Worm (Caenorhabditis elegans): ENCODE results near the gene Y67D8B.2.
A peak's percentile ranks its signal among the peaks of the same experiment; 100 is the strongest.

The Y67D8B.2 gene

ce11 chrIV:3213426-3213825 lies 22.1 kb upstream of the Y67D8B.2 start, which contains the start of gene slmp-1 (continued):
- TF ChIP-seq tlf-1 (GFP tag; optimal IDR thresholded peaks at IDR 0.05) (no peak), snpc-3.4 (tag; optimal IDR thresholded peaks at IDR 0.05) (no peak), T07F8.4 (tag; optimal IDR thresholded peaks at IDR 0.05) (no peak), K11D2.4 (GFP tag; IDR thresholded peaks at IDR 0.05) (no peak), hsf-1 (GFP tag; IDR thresholded peaks at IDR 0.05) (no peak), egrh-3 (GFP tag; IDR thresholded peaks at IDR 0.05) (no peak), lag-1 (GFP tag; IDR thresholded peaks at IDR 0.05) (no peak), F37B4.10 (GFP tag; IDR thresholded peaks at IDR 0.05) (no peak), dpff-1 (tag; optimal IDR thresholded peaks at IDR 0.05) (no peak), snpc-4 (GFP tag; optimal IDR thresholded peaks at IDR 0.05) (no peak), snpc-4 (tag; optimal IDR thresholded peaks at IDR 0.05) (peak in 1 of 4 experiments; percentile 30), mel-28 (tag; optimal IDR thresholded peaks at IDR 0.05; ENCODE audit: borderline replicate concordance) (no peak), lir-1 (GFP tag; conservative IDR thresholded peaks at IDR 0.05) (no peak), B0336.3 (GFP tag; IDR thresholded peaks at IDR 0.05) (no peak), lin-35 (GFP tag; optimal IDR thresholded peaks at IDR 0.05) (peak in 1 of 3 experiments; percentile 77), hmg-1.2 (GFP tag; IDR thresholded peaks at IDR 0.05) (0 out of 2 replicates have a peak, but pooled peaks have one; percentile 23), atf-7 (tag; optimal IDR thresholded peaks at IDR 0.05) (no peak), ztf-26 (tag; optimal IDR thresholded peaks at IDR 0.05) (no peak), hlh-12 (tag; optimal IDR thresholded peaks at IDR 0.05) (no peak), chd-7 (tag; optimal IDR thresholded peaks at IDR 0.05) (no peak), ceh-100 (GFP tag; IDR thresholded peaks at IDR 0.05) (no peak), Y67H2A.10 (GFP tag; conservative IDR thresholded peaks at IDR 0.05) (no peak), mxl-1 (tag; optimal IDR thresholded peaks at IDR 0.05) (no peak), F57C9.4 (tag; optimal IDR thresholded peaks at IDR 0.05) (no peak), xnd-1 (tag; optimal IDR thresholded peaks at IDR 0.05) (no peak), F49E8.2 (tag; optimal IDR thresholded peaks at IDR 0.05; ENCODE audit: insufficient read depth) (no peak), rpc-1 (optimal IDR thresholded peaks at IDR 0.05) (no peak), rpc-1 (tag; optimal IDR thresholded peaks at IDR 0.05) (no peak), C06A6.2 (GFP tag; conservative IDR thresholded peaks at IDR 0.05) (no peak), K12H6.12 (tag; optimal IDR thresholded peaks at IDR 0.05) (no peak), Y53G8AR.9 (GFP tag; conservative IDR thresholded peaks at IDR 0.05) (no peak), ztf-18 (tag; optimal IDR thresholded peaks at IDR 0.05) (no peak), dpl-1 (GFP tag; optimal IDR thresholded peaks at IDR 0.05) (peak; percentile 24), sptf-2 (GFP tag; optimal IDR thresholded peaks at IDR 0.05) (no peak), zim-3 (tag; optimal IDR thresholded peaks at IDR 0.05) (no peak), aptf-2 (GFP tag; conservative IDR thresholded peaks at IDR 0.05) (no peak), madf-3 (GFP tag; IDR thresholded peaks at IDR 0.05) (no peak), ccch-3 (GFP tag; optimal IDR thresholded peaks at IDR 0.05) (no peak), Y53F4B.3 (GFP tag; IDR thresholded peaks at IDR 0.05) (no peak), aptf-3 (GFP tag; IDR thresholded peaks at IDR 0.05) (no peak), cebp-2 (GFP tag; IDR thresholded peaks at IDR 0.05) (no peak), him-1 (tag; optimal IDR thresholded peaks at IDR 0.05) (no peak), die-1 (tag; optimal IDR thresholded peaks at IDR 0.05) (no peak), lsy-27 (tag; optimal IDR thresholded peaks at IDR 0.05; ENCODE audit: borderline replicate concordance, insufficient read depth) (no peak), Y79H2A.3 (GFP tag; conservative IDR thresholded peaks at IDR 0.05) (no peak), attf-3 (GFP tag; conservative IDR thresholded peaks at IDR 0.05) (no peak), unc-130 (GFP tag; optimal IDR thresholded peaks at IDR 0.05) (no peak), hlh-26 (GFP tag; conservative IDR thresholded peaks at IDR 0.05) (no peak), sdz-38 (tag; optimal IDR thresholded peaks at IDR 0.05) (no peak), C17E4.6 (GFP tag; IDR thresholded peaks at IDR 0.05) (no peak)
